Worm (Caenorhabditis elegans) whole organism, mixed stage, embryonic: ENCODE data around the gene F25B5.6.

Experiments used
- M03D4.4 ChIP-seq: sonication (generic microtip); optimal IDR thresholded peaks from 2 replicates; lab custom pipeline; 2017; ENCODE audit warnings: mild to moderate bottlenecking, missing genetic modification characterization, missing compliant biosample characterization
- bed-3 ChIP-seq: fragments of 200-800 bp; sonication (Bioruptor generic); optimal IDR thresholded peaks from 3 replicates; lab custom pipeline; 2018; ENCODE audit warnings: mild to moderate bottlenecking, missing genetic modification characterization, moderate library complexity, missing compliant biosample characterization
- blmp-1 ChIP-seq: fragments of 150-350 bp; optimal IDR thresholded peaks from 2 replicates; lab custom pipeline; 2014; ENCODE audit warnings: missing biosample characterization, missing genetic modification characterization
- ceh-39 ChIP-seq: fragments of 150-350 bp; optimal IDR thresholded peaks from 2 replicates; lab custom pipeline; 2014; ENCODE audit warnings: missing biosample characterization, missing genetic modification characterization
- ceh-43 ChIP-seq: fragments of 200-800 bp; sonication (Bioruptor generic); optimal IDR thresholded peaks from 2 replicates; lab custom pipeline; 2018; ENCODE audit warnings: mild to moderate bottlenecking, missing genetic modification characterization, moderate library complexity, missing compliant biosample characterization
- ces-1 ChIP-seq: fragments of 150-350 bp; optimal IDR thresholded peaks from 2 replicates; lab custom pipeline; 2014; ENCODE audit warnings: missing biosample characterization, missing genetic modification reagents, missing genetic modification characterization
- drap-1 ChIP-seq: fragments of 200-800 bp; sonication (Bioruptor generic); optimal IDR thresholded peaks from 3 replicates; lab custom pipeline; 2018; ENCODE audit warnings: mild to moderate bottlenecking, missing genetic modification characterization, missing compliant biosample characterization
- flh-1 ChIP-seq: fragments of 200-800 bp; sonication (Bioruptor generic); optimal IDR thresholded peaks from 2 replicates; lab custom pipeline; 2018; ENCODE audit warnings: mild to moderate bottlenecking, missing genetic modification characterization, moderate library complexity, missing compliant biosample characterization
- ham-2 ChIP-seq: fragments of 200-800 bp; sonication (Bioruptor generic); optimal IDR thresholded peaks from 2 replicates; lab custom pipeline; 2018; ENCODE audit warnings: mild to moderate bottlenecking, missing genetic modification characterization, missing compliant biosample characterization
- hlh-1 ChIP-seq: fragments of 150-350 bp; optimal IDR thresholded peaks from 2 replicates; lab custom pipeline; 2014; ENCODE audit warnings: missing biosample characterization, missing genetic modification reagents, missing genetic modification characterization
- lin-13 ChIP-seq: fragments of 150-350 bp; optimal IDR thresholded peaks from 2 replicates; lab custom pipeline; 2014; ENCODE audit warnings: missing biosample characterization, missing genetic modification characterization
- lin-32 ChIP-seq: fragments of 200-800 bp; sonication (Bioruptor generic); optimal IDR thresholded peaks from 2 replicates; lab custom pipeline; 2018; ENCODE audit warnings: mild to moderate bottlenecking, missing genetic modification characterization, missing compliant biosample characterization
- lsy-2 ChIP-seq: fragments of 150-350 bp; optimal IDR thresholded peaks from 2 replicates; lab custom pipeline; 2014; ENCODE audit warnings: missing biosample characterization, missing genetic modification characterization
- mab-5 ChIP-seq: fragments of 150-350 bp; optimal IDR thresholded peaks from 2 replicates; lab custom pipeline; 2014; ENCODE audit warnings: missing biosample characterization, missing genetic modification characterization
- mep-1 ChIP-seq: fragments of 150-350 bp; optimal IDR thresholded peaks from 2 replicates; lab custom pipeline; 2017; ENCODE audit warnings: missing biosample characterization, missing genetic modification reagents, missing genetic modification characterization, inconsistent platforms
- mls-2 ChIP-seq: sonication (generic microtip); optimal IDR thresholded peaks from 2 replicates; lab custom pipeline; 2016; ENCODE audit warnings: mild to moderate bottlenecking, missing genetic modification characterization, moderate library complexity, missing compliant biosample characterization
- nhr-12 ChIP-seq: fragments of 150-350 bp; optimal IDR thresholded peaks from 2 replicates; lab custom pipeline; 2014; ENCODE audit warnings: missing biosample characterization, missing genetic modification characterization
- nhr-2 ChIP-seq: fragments of 150-350 bp; optimal IDR thresholded peaks from 2 replicates; lab custom pipeline; 2014; ENCODE audit warnings: missing biosample characterization, missing genetic modification characterization
- nhr-28 ChIP-seq: fragments of 150-350 bp; optimal IDR thresholded peaks from 2 replicates; lab custom pipeline; 2014; ENCODE audit warnings: missing biosample characterization, missing genetic modification characterization
- nhr-76 ChIP-seq: sonication (generic microtip); optimal IDR thresholded peaks from 2 replicates; lab custom pipeline; 2017; ENCODE audit warnings: missing biosample characterization, missing genetic modification characterization
- pha-4 ChIP-seq: fragments of 150-350 bp; optimal IDR thresholded peaks from 2 replicates; lab custom pipeline; 2018; ENCODE audit warnings: missing biosample characterization, missing genetic modification reagents, missing genetic modification characterization
- sem-2 ChIP-seq: fragments of 200-800 bp; sonication (Bioruptor generic); optimal IDR thresholded peaks from 2 replicates; lab custom pipeline; 2018; ENCODE audit warnings: mild to moderate bottlenecking, missing genetic modification characterization, missing compliant biosample characterization
- snpc-4 ChIP-seq: fragments of 150-350 bp; optimal IDR thresholded peaks from 2 replicates; lab custom pipeline; 2014; ENCODE audit warnings: missing biosample characterization, missing genetic modification characterization
- sptf-1 ChIP-seq: sonication (generic microtip); optimal IDR thresholded peaks from 2 replicates; lab custom pipeline; 2017; ENCODE audit warnings: mild to moderate bottlenecking, missing genetic modification characterization, moderate library complexity, missing compliant biosample characterization
- tbx-8 ChIP-seq: fragments of 200-800 bp; sonication (Bioruptor generic); optimal IDR thresholded peaks from 2 replicates; lab custom pipeline; 2018; ENCODE audit warnings: mild to moderate bottlenecking, missing genetic modification characterization, moderate library complexity, missing compliant biosample characterization
- unc-120 ChIP-seq: sonication (generic microtip); optimal IDR thresholded peaks from 2 replicates; lab custom pipeline; 2017; ENCODE audit warnings: missing genetic modification characterization, missing compliant biosample characterization; ENCODE audit not compliant: poor library complexity, severe bottlenecking
- unc-39 ChIP-seq: fragments of 150-350 bp; optimal IDR thresholded peaks from 2 replicates; lab custom pipeline; 2014; ENCODE audit warnings: missing biosample characterization, missing genetic modification characterization
- unc-62 ChIP-seq: fragments of 150-350 bp; optimal IDR thresholded peaks from 2 replicates; lab custom pipeline; 2014; ENCODE audit warnings: missing biosample characterization, missing genetic modification reagents, missing genetic modification characterization
- ztf-11 ChIP-seq: fragments of 150-350 bp; optimal IDR thresholded peaks from 2 replicates; lab custom pipeline; 2014; ENCODE audit warnings: missing biosample characterization, missing genetic modification characterization

Gene F25B5.6

DNA sequence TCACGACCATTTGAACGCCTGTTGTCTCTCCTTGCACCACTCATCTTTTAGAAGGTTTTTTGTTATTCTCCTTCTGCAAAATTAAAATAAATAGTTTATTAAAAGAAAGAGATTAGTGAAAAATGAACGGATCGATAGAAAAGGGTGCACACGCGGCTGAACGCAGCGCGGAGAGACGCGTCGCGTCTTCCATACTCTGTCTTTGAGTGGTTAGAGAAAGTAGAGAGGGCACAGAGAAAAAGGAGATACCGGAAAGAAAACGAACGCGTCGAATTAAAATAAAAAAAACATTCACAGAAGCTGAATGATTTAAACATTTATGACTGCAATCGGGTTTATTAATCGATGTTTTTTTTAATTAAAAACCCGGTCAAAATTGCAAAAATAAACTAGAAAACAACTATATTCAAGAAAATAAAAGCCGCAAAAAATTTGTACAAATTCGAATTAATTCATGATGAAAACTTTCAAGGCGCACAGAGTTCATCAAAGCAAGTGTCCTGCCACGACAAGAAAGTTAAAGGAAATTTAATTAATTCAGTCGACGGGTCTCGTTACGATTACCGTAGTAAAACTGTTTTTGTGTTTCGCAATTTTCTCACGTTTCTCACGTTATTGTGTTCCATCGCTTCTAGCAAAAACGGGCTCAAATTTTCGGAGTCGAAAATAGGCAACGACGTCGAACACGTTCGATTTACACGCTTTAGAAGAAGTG, 9.8 kb upstream of the F25B5.6 start, which contains the start of the genes nono-1 and nop-1:
Gene nono-1 (minus strand): TSS at position 75 of the 715 bp plus-strand sequence.
Gene nop-1 (plus strand): TSS at position 551 of the 715 bp plus-strand sequence.
- TF ChIP-seq ces-1 (peak; percentile 9), ceh-39 (peak; percentile 100), hlh-1 (tag; lab: Kevin White, UChicago) (no peak), drap-1 (GFP tag; lab: Kevin White, UChicago) (no peak), mep-1 (peak; percentile 10), mls-2 (tag; lab: Kevin White, UChicago) (peak; percentile 22)

DNA sequence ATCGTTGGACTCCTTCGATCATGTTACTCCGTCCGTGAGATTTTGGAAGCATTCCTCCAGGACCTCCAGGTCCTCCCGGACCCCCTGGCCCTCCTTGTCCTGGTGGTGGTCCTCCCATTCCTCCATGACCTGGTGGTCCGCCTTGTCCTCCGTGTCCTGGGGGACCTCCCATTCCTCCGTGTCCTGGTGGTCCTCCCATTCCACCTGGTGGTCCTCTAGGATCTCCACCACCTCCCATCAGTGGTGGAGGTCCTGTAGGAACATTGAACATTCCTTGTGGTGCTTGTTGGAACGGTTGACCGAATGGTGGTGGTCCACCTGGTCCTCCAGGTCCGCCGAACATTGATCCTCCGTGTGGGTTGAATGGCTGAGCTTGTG, 5.4 kb upstream of the F25B5.6 start:
- TF ChIP-seq ham-2 (no peak), tbx-8 (GFP tag; lab: Kevin White, UChicago) (no peak), flh-1 (GFP tag; lab: Kevin White, UChicago) (no peak), blmp-1 (tag; lab: Kevin White, UChicago) (no peak), mep-1 (no peak), nhr-28 (tag; lab: Kevin White, UChicago) (no peak), lin-13 (no peak), nhr-76 (no peak), lin-32 (no peak), ceh-39 (no peak), ceh-43 (GFP tag; lab: Kevin White, UChicago) (no peak), unc-120 (tag; lab: Kevin White, UChicago) (no peak), mab-5 (tag; lab: Kevin White, UChicago) (no peak), unc-62 (GFP tag; lab: Kevin White, UChicago) (no peak), mls-2 (tag; lab: Kevin White, UChicago) (no peak), hlh-1 (tag; lab: Kevin White, UChicago) (no peak)

DNA sequence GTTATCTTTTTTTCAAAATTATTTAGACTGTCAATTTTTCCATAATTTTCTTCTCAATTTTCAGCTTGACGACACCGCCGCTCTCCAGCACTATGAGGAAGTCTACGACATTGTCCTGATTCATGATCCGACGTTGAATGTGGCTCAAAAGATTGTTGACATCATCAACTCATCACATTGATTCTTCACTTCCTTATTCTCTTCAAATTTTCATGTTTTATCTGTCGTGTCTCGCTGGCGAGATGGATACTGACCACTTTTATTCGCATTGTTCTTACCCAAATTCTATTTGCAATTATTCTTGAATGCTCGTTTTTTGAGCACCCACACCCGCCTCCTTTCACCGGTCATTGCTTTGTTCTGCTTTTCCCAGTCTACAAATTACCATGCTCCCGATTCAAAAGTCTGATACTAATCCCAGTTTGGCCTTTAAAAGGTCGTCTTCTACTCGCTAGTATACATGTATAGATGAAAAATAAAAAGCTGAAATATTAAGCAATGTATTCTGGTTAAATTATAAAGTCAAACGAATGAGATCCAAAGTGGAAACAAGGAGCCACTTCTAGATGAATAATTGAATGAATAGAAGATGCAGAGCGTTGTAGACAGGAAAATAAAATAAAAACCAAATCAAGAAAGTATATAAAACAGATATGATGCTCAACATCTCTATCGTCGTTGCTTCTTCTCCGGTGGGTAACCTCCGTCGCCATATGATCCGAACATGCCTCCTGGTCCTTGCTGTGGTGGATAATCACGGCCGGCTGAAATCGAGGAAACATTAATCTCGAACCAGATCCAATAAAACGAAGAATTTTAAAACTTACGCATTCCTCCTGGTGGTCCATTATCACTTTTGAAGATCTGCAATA, 4.7 kb upstream of the F25B5.6 start:
- TF ChIP-seq bed-3, result no peak
- TF ChIP-seq flh-1 (GFP tag; lab: Kevin White, UChicago), result no peak
- TF ChIP-seq M03D4.4 (tag; lab: Kevin White, UChicago), result no peak
- no peak for TF ChIP-seq lin-32
- TF ChIP-seq nhr-2 (tag; lab: Kevin White, UChicago), result no peak
- no peak for TF ChIP-seq nhr-28 (tag; lab: Kevin White, UChicago)
- TF ChIP-seq ztf-11, result no peak
- TF ChIP-seq snpc-4 (tag; lab: Kevin White, UChicago), result no peak
- no peak for TF ChIP-seq pha-4
- TF ChIP-seq sptf-1 (tag; lab: Kevin White, UChicago), result no peak
- TF ChIP-seq unc-39, result no peak
- no peak for TF ChIP-seq ceh-39
- TF ChIP-seq mab-5 (tag; lab: Kevin White, UChicago), result no peak

DNA sequence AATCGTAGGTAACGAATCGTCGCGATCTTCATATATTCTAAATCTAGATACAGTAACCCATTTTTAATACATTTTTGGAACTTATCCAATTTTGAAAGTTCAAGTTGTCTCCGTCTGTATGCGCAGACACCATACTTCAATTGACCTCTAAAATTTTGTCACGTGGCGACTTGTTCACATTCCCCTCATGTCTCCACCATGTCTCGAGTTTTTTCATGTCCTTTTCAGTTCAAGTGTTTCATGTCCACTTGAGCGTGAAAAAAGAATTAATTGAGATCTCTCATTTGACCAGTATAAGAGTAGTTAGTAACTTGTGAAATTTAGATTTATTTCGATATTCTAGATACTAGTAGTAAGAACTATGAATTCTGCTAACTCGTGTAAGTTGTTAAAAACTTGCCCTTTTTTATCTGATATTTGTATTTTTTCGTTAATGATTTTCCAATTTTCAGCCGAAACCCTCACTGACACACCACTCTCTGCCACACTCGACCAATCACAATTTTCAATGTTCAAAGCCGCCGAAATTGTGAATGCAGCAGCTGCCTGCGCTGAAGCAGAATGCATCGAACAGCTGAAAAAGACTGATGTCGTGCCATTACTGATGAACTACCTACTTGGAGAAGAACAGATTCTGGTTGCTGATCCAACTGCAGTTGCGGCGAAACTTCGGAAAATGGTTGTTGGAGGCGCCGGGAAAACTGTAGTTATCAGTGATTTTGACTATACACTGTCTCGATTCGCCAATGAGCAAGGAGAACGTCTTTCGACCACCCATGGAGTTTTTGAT, 3.3 kb upstream of the F25B5.6 start:
- TF ChIP-seq sem-2, result no peak
- TF ChIP-seq ham-2, result no peak
- TF ChIP-seq unc-39, result no peak
- no peak for TF ChIP-seq snpc-4 (tag; lab: Kevin White, UChicago)
- TF ChIP-seq blmp-1 (tag; lab: Kevin White, UChicago), result no peak
- no peak for TF ChIP-seq lin-32
- no peak for TF ChIP-seq lsy-2
- TF ChIP-seq nhr-2 (tag; lab: Kevin White, UChicago), result no peak
- no peak for TF ChIP-seq tbx-8 (GFP tag; lab: Kevin White, UChicago)
- no peak for TF ChIP-seq nhr-12 (tag; lab: Kevin White, UChicago)
- no peak for TF ChIP-seq mab-5 (tag; lab: Kevin White, UChicago)
- no peak for TF ChIP-seq sptf-1 (tag; lab: Kevin White, UChicago)
- TF ChIP-seq bed-3, result no peak
- no peak for TF ChIP-seq mls-2 (tag; lab: Kevin White, UChicago)
- TF ChIP-seq, all 35 proteins: peak for 0
